Worm (Caenorhabditis elegans) whole organism, early embryonic: Measurements from ENCODE around the gene ppat-1.

Experiments
- F13C5.2 ChIP-seq: sonication (generic microtip); optimal IDR thresholded peaks from 2 replicates; lab custom pipeline; 2017; ENCODE audit warnings: mild to moderate bottlenecking, missing genetic modification characterization, inconsistent platforms, missing compliant biosample characterization
- flt-1 ChIP-seq: fragments of 200-800 bp; sonication (Bioruptor generic); IDR thresholded peaks from 2 replicates; pipeline ENCODE4 v1.3.6; 2022; ENCODE audit warnings: missing genetic modification characterization, missing compliant biosample characterization
- scrt-1 ChIP-seq: fragments of 200-800 bp; sonication (Bioruptor generic); IDR thresholded peaks from 2 replicates; pipeline ENCODE4 v1.3.6; 2022; ENCODE audit warnings: missing genetic modification characterization, missing compliant biosample characterization

DNA sequence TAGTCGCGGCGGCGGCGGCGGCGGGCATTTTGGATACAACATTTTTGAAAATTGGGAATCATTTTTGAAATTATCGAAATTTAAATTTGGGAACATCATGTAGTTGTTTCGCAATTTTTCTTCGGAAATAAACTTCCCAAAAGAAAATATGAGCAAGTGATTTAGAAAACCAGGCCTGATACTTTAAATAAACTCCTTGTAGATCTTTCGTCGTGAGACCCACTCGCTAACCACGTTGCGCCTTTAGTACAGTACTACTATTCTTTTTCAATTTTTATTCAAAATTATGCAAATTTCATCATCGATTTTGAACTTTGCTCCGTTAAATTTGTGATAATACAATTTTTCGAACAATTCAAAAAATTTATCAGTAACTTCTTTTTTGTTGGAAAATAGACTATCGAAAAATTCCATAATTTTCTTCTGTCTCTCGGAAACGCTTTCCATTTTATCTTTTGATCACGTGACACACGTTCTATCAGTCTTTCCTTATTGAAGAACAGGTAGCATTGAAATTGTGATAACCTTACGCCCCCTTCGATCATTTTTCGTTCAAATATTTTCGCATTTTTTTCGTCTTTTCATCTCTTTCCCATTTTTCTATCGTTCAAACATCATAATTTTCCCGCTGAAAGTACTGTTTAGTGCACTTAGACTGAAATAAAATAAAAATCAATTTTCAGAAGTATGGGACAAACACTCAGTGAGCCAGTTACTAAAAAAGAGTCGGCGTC lies 39.1 kb upstream of the ppat-1 start, which contains the start of gene ppm-2:
- TF ChIP-seq F13C5.2 (no peak), flt-1 (GFP tag; lab: Robert Waterston, UW) (no peak), scrt-1 (GFP tag; lab: Robert Waterston, UW) (no peak)
